Fruit fly (Drosophila melanogaster) whole organism, embryonic: ENCODE data around the gene hook.
A peak's percentile ranks its signal among the peaks of the same experiment; 100 is the strongest.

Experiments used
- Adf1 ChIP-seq: fragments of 200-800 bp; sonication (Bioruptor generic); IDR thresholded peaks from 2 replicates; pipeline ENCODE4 v1.3.6; 2022; ENCODE audit warnings: missing biosample characterization, missing genetic modification characterization
- Aef1 ChIP-seq: fragments of 200-800 bp; sonication (Bioruptor generic); IDR thresholded peaks from 3 replicates; pipeline ENCODE4 v1.3.6; 2022; ENCODE audit warnings: missing biosample characterization, missing genetic modification characterization
- BtbVII ChIP-seq: fragments of 200-800 bp; sonication (Bioruptor generic); optimal IDR thresholded peaks from 3 replicates; lab custom pipeline; 2017; ENCODE audit warnings: missing biosample characterization, mild to moderate bottlenecking, missing genetic modification characterization
- CG10267 ChIP-seq: fragments of 200-800 bp; sonication (Bioruptor generic); optimal IDR thresholded peaks from 2 replicates; lab custom pipeline; 2018; ENCODE audit warnings: missing biosample characterization, mild to moderate bottlenecking, missing genetic modification characterization, moderate library complexity
- CG10979 ChIP-seq: fragments of 200-800 bp; sonication (Bioruptor generic); optimal IDR thresholded peaks from 2 replicates; lab custom pipeline; 2018; ENCODE audit warnings: missing biosample characterization, mild to moderate bottlenecking, missing genetic modification characterization, moderate library complexity
- CG11456 ChIP-seq: fragments of 200-800 bp; sonication (Bioruptor generic); IDR thresholded peaks from 3 replicates; pipeline ENCODE4 v1.3.6; 2022; ENCODE audit warnings: missing biosample characterization, missing genetic modification characterization
- CG12391 ChIP-seq: fragments of 200-800 bp; sonication (Bioruptor generic); optimal IDR thresholded peaks from 3 replicates; lab custom pipeline; 2018; ENCODE audit warnings: missing biosample characterization, mild to moderate bottlenecking, missing genetic modification characterization, moderate library complexity
- CG13287 ChIP-seq: fragments of 200-800 bp; sonication (Bioruptor generic); IDR thresholded peaks from 2 replicates; pipeline ENCODE4 v1.3.6; 2022; ENCODE audit warnings: missing biosample characterization, missing genetic modification characterization; ENCODE audit not compliant: partially characterized antibody
- CG13424 ChIP-seq: fragments of 200-800 bp; sonication (Bioruptor generic); optimal IDR thresholded peaks from 2 replicates; lab custom pipeline; 2019; ENCODE audit warnings: missing biosample characterization, mild to moderate bottlenecking, missing genetic modification characterization, moderate library complexity
- CG13624 ChIP-seq: fragments of 200-800 bp; sonication (Bioruptor generic); optimal IDR thresholded peaks from 2 replicates; lab custom pipeline; 2016; ENCODE audit warnings: missing biosample characterization, missing genetic modification characterization
- CG13894 ChIP-seq: fragments of 200-800 bp; sonication (Bioruptor generic); optimal IDR thresholded peaks from 3 replicates; lab custom pipeline; 2018; ENCODE audit warnings: missing biosample characterization, mild to moderate bottlenecking, missing genetic modification characterization, moderate library complexity
- CG17328 ChIP-seq: fragments of 200-800 bp; sonication (Bioruptor generic); IDR thresholded peaks from 2 replicates; pipeline ENCODE4 v1.3.6; 2022; ENCODE audit warnings: missing biosample characterization, missing genetic modification characterization
- CG31388 ChIP-seq: fragments of 200-800 bp; sonication (Bioruptor generic); optimal IDR thresholded peaks from 2 replicates; lab custom pipeline; 2016; ENCODE audit warnings: missing biosample characterization, missing genetic modification characterization
- CG3163 ChIP-seq: fragments of 200-800 bp; sonication (Bioruptor generic); optimal IDR thresholded peaks from 3 replicates; lab custom pipeline; 2016; ENCODE audit warnings: missing biosample characterization, missing genetic modification characterization
- CG3407 ChIP-seq: fragments of 200-800 bp; sonication (Bioruptor generic); optimal IDR thresholded peaks from 2 replicates; lab custom pipeline; 2018; ENCODE audit warnings: missing biosample characterization, mild to moderate bottlenecking, missing genetic modification characterization
- CG4360 ChIP-seq: fragments of 200-800 bp; sonication (Bioruptor generic); IDR thresholded peaks from 2 replicates; pipeline ENCODE4 v1.3.6; 2022; ENCODE audit warnings: missing biosample characterization, missing genetic modification characterization
- CG4424 ChIP-seq: fragments of 200-800 bp; sonication (Bioruptor generic); optimal IDR thresholded peaks from 3 replicates; lab custom pipeline; 2016; ENCODE audit warnings: missing biosample characterization, missing genetic modification characterization
- CG4707 ChIP-seq: fragments of 200-800 bp; sonication (Bioruptor generic); optimal IDR thresholded peaks from 2 replicates; lab custom pipeline; 2018; ENCODE audit warnings: missing biosample characterization, mild to moderate bottlenecking, missing genetic modification characterization, moderate library complexity
- CG6689 ChIP-seq: fragments of 200-800 bp; sonication (Bioruptor generic); IDR thresholded peaks from 2 replicates; pipeline ENCODE4 v1.3.6; 2022; ENCODE audit warnings: missing biosample characterization, missing genetic modification characterization
- CG9215 ChIP-seq: fragments of 200-800 bp; sonication (Bioruptor generic); IDR thresholded peaks from 2 replicates; pipeline ENCODE4 v1.3.6; 2022; ENCODE audit warnings: missing biosample characterization, missing genetic modification characterization
- Camta ChIP-seq: fragments of 200-800 bp; sonication (Bioruptor generic); optimal IDR thresholded peaks from 2 replicates; lab custom pipeline; 2016; ENCODE audit warnings: missing biosample characterization, missing genetic modification characterization
- CoRest ChIP-seq: fragments of 200-800 bp; sonication (Bioruptor generic); optimal IDR thresholded peaks from 3 replicates; lab custom pipeline; 2018; ENCODE audit warnings: missing biosample characterization, mild to moderate bottlenecking, missing genetic modification characterization, moderate library complexity
- E2f1 ChIP-seq: fragments of 200-800 bp; sonication (Bioruptor generic); IDR thresholded peaks from 2 replicates; pipeline ENCODE4 v1.3.6; 2022; ENCODE audit warnings: missing biosample characterization, missing genetic modification characterization
- E2f2 ChIP-seq: fragments of 200-800 bp; sonication (Bioruptor generic); IDR thresholded peaks from 2 replicates; pipeline ENCODE4 v1.3.6; 2022; ENCODE audit warnings: missing biosample characterization, missing genetic modification characterization
- Kr ChIP-seq: fragments of 200-800 bp; sonication (Bioruptor generic); optimal IDR thresholded peaks from 2 replicates; lab custom pipeline; 2017; ENCODE audit warnings: missing biosample characterization, mild to moderate bottlenecking, missing genetic modification characterization
- NC2β ChIP-seq: fragments of 200-800 bp; sonication (Bioruptor generic); optimal IDR thresholded peaks from 2 replicates; lab custom pipeline; 2016; ENCODE audit warnings: missing biosample characterization, missing genetic modification characterization
- Rfx ChIP-seq: fragments of 200-800 bp; sonication (Bioruptor generic); IDR thresholded peaks from 2 replicates; pipeline ENCODE4 v1.3.6; 2022; ENCODE audit warnings: missing biosample characterization, missing genetic modification characterization
- Spps ChIP-seq: fragments of 200-800 bp; sonication (Bioruptor generic); optimal IDR thresholded peaks from 2 replicates; lab custom pipeline; 2018; ENCODE audit warnings: missing biosample characterization, mild to moderate bottlenecking, missing genetic modification characterization
- Sry-δ ChIP-seq: fragments of 200-800 bp; sonication (Bioruptor generic); optimal IDR thresholded peaks from 2 replicates; lab custom pipeline; 2016; ENCODE audit warnings: missing biosample characterization, missing genetic modification characterization
- Xrp1 ChIP-seq: fragments of 200-800 bp; sonication (Bioruptor generic); IDR thresholded peaks from 2 replicates; pipeline ENCODE4 v1.3.6; 2022; ENCODE audit warnings: missing biosample characterization, missing genetic modification characterization
- ac ChIP-seq: fragments of 200-800 bp; sonication (Bioruptor generic); optimal IDR thresholded peaks from 3 replicates; lab custom pipeline; 2017; ENCODE audit warnings: missing biosample characterization, mild to moderate bottlenecking, missing genetic modification characterization
- amos ChIP-seq: fragments of 200-800 bp; sonication (Bioruptor generic); IDR thresholded peaks from 2 replicates; pipeline ENCODE4 v1.3.6; 2022; ENCODE audit warnings: missing biosample characterization, missing genetic modification characterization; ENCODE audit not compliant: partially characterized antibody
- ase ChIP-seq: fragments of 200-800 bp; sonication (Bioruptor generic); IDR thresholded peaks from 3 replicates; pipeline ENCODE4 v1.3.6; 2022; ENCODE audit warnings: missing biosample characterization, missing genetic modification characterization
- az2 ChIP-seq: fragments of 200-800 bp; sonication (Bioruptor generic); optimal IDR thresholded peaks from 3 replicates; lab custom pipeline; 2016; ENCODE audit warnings: missing biosample characterization, missing genetic modification characterization
- ci ChIP-seq: fragments of 200-800 bp; sonication (Bioruptor generic); IDR thresholded peaks from 3 replicates; pipeline ENCODE4 v1.3.6; 2022; ENCODE audit warnings: missing biosample characterization, missing genetic modification characterization
- cwo ChIP-seq: fragments of 200-800 bp; sonication (Bioruptor generic); optimal IDR thresholded peaks from 3 replicates; lab custom pipeline; 2017; ENCODE audit warnings: missing biosample characterization, missing genetic modification characterization, mild to moderate bottlenecking, moderate library complexity, missing genetic modification reagents
- dpn ChIP-seq, 2 experiments: fragments of 200-800 bp; sonication (Bioruptor generic); optimal IDR thresholded peaks; 3 replicates each; lab custom pipeline; 2016; ENCODE audit warnings: missing biosample characterization in 2 of 2, missing genetic modification characterization in 2 of 2
- en ChIP-seq: fragments of 200-800 bp; sonication (Bioruptor generic); optimal IDR thresholded peaks from 2 replicates; lab custom pipeline; 2016; ENCODE audit warnings: missing biosample characterization, missing genetic modification characterization
- lmd ChIP-seq: fragments of 200-800 bp; sonication (Bioruptor generic); IDR thresholded peaks from 2 replicates; pipeline ENCODE4 v1.3.6; 2022; ENCODE audit warnings: missing biosample characterization, missing genetic modification characterization
- luna ChIP-seq: fragments of 200-800 bp; sonication (Bioruptor generic); optimal IDR thresholded peaks from 2 replicates; lab custom pipeline; 2016; ENCODE audit warnings: missing biosample characterization, missing genetic modification characterization
- pfk ChIP-seq: fragments of 200-800 bp; sonication (Bioruptor generic); optimal IDR thresholded peaks from 2 replicates; lab custom pipeline; 2018; ENCODE audit warnings: missing biosample characterization, mild to moderate bottlenecking, missing genetic modification characterization, moderate library complexity
- pnt ChIP-seq: fragments of 200-800 bp; sonication (Bioruptor generic); optimal IDR thresholded peaks from 3 replicates; lab custom pipeline; 2016; ENCODE audit warnings: missing biosample characterization, missing genetic modification characterization
- pros ChIP-seq: fragments of 200-800 bp; sonication (Bioruptor generic); optimal IDR thresholded peaks from 3 replicates; lab custom pipeline; 2019; ENCODE audit warnings: missing biosample characterization, mild to moderate bottlenecking, missing genetic modification characterization, moderate library complexity
- row ChIP-seq: fragments of 200-800 bp; sonication (Bioruptor generic); IDR thresholded peaks from 3 replicates; pipeline ENCODE4 v1.3.6; 2022; ENCODE audit warnings: missing biosample characterization, missing genetic modification characterization
- sna ChIP-seq: fragments of 200-800 bp; sonication (Bioruptor generic); IDR thresholded peaks from 2 replicates; pipeline ENCODE4 v1.3.6; 2022; ENCODE audit warnings: missing biosample characterization, missing genetic modification characterization; ENCODE audit not compliant: partially characterized antibody
- so ChIP-seq: fragments of 200-800 bp; sonication (Bioruptor generic); IDR thresholded peaks from 3 replicates; pipeline ENCODE4 v1.3.6; 2022; ENCODE audit warnings: missing biosample characterization, missing genetic modification characterization
- ssp ChIP-seq: fragments of 200-800 bp; sonication (Bioruptor generic); IDR thresholded peaks from 2 replicates; pipeline ENCODE4 v1.3.6; 2022; ENCODE audit warnings: missing biosample characterization, missing genetic modification characterization
- tgo ChIP-seq: fragments of 200-800 bp; sonication (Bioruptor generic); IDR thresholded peaks from 3 replicates; pipeline ENCODE4 v1.3.6; 2022; ENCODE audit warnings: missing biosample characterization, missing genetic modification characterization
- unc-4 ChIP-seq: fragments of 200-800 bp; sonication (Bioruptor generic); IDR thresholded peaks from 2 replicates; pipeline ENCODE4 v1.3.6; 2022; ENCODE audit warnings: missing biosample characterization, missing genetic modification characterization; ENCODE audit not compliant: partially characterized antibody
- z ChIP-seq: fragments of 200-800 bp; sonication (Bioruptor generic); IDR thresholded peaks from 3 replicates; pipeline ENCODE4 v1.3.6; 2022; ENCODE audit warnings: missing biosample characterization, missing genetic modification characterization

The hook gene

dm6 chr2L:19058916-19059315 lies 25.6 kb upstream of the hook start, which contains the start of gene Phlpp (continued):
- TF ChIP-seq E2f2 (GFP tag; lab: Robert Waterston, UW) = peak; percentile 24; the same call in 1 of the 2 replicates
- TF ChIP-seq amos = no peak
- TF ChIP-seq CG10979 (tag; lab: Kevin White, UChicago) = peak; percentile 83
- TF ChIP-seq lmd (GFP tag; lab: Robert Waterston, UW) = peak; percentile 19; the same call in 1 of the 2 replicates
- TF ChIP-seq tgo = peak; percentile 68
- TF ChIP-seq luna (GFP tag; lab: Kevin White, UChicago) = no peak
- TF ChIP-seq Adf1 = no peak
- TF ChIP-seq CG13287 (GFP tag; lab: Robert Waterston, UW) = no peak
- peak; percentile 77 for TF ChIP-seq CG10267 (tag; lab: Kevin White, UChicago)
- no peak for TF ChIP-seq ac (GFP tag; lab: Kevin White, UChicago)
- TF ChIP-seq Sry-δ = no peak
- TF ChIP-seq Aef1 (GFP tag; lab: Robert Waterston, UW) = peak; percentile 18; the same call in 1 of the 3 replicates
- TF ChIP-seq dpn (GFP tag; optimal IDR thresholded peaks at IDR 0.05; lab: Kevin White, UChicago) = peak; percentile 2 to 5
- TF ChIP-seq Rfx (GFP tag; lab: Robert Waterston, UW) = 0 out of 2 replicates have a peak, but pooled peaks have one; percentile 27
- TF ChIP-seq CG4707 (GFP tag; lab: Kevin White, UChicago) = peak; percentile 61
- peak; percentile 72 for TF ChIP-seq CG6689
- TF ChIP-seq CoRest (tag; lab: Kevin White, UChicago) = peak; percentile 47
- peak; percentile 45 for TF ChIP-seq ssp (GFP tag; lab: Robert Waterston, UW)
- no peak for TF ChIP-seq sna (GFP tag; lab: Robert Waterston, UW)
- no peak for TF ChIP-seq unc-4 (GFP tag; lab: Robert Waterston, UW)
- peak; percentile 66 for TF ChIP-seq row (GFP tag; lab: Robert Waterston, UW)
- no peak for TF ChIP-seq CG3407
- TF ChIP-seq en = peak; percentile 28
- TF ChIP-seq CG3163 (GFP tag; lab: Kevin White, UChicago) = peak; percentile 49
- peak; percentile 89 for TF ChIP-seq Xrp1
- TF ChIP-seq pfk (GFP tag; lab: Kevin White, UChicago) = no peak
- no peak for TF ChIP-seq CG11456 (GFP tag; lab: Robert Waterston, UW)
- 0 out of 2 replicates have a peak, but pooled peaks have one; percentile 24 for TF ChIP-seq CG4360 (GFP tag; lab: Robert Waterston, UW)
- peak; percentile 45 for TF ChIP-seq pros
- TF ChIP-seq az2 (GFP tag; lab: Kevin White, UChicago) = peak; percentile 36
- TF ChIP-seq CG13894 (tag; lab: Kevin White, UChicago) = no peak
- peak; percentile 57; the same call in 1 of the 3 replicates for TF ChIP-seq z (GFP tag; lab: Robert Waterston, UW)
- TF ChIP-seq BtbVII (GFP tag; lab: Kevin White, UChicago) = no peak
- peak; percentile 40; the same call in 1 of the 3 replicates for TF ChIP-seq ci (GFP tag; lab: Robert Waterston, UW)
- TF ChIP-seq CG13624 = no peak
- peak; percentile 42 for TF ChIP-seq Camta (GFP tag; lab: Kevin White, UChicago)
- TF ChIP-seq CG31388 = no peak
- no peak for TF ChIP-seq NC2β
- peak; percentile 8 for TF ChIP-seq pnt (GFP tag; lab: Kevin White, UChicago)
- peak; percentile 47; the same call in 1 of the 3 replicates for TF ChIP-seq ase
- no peak for TF ChIP-seq Kr (GFP tag; lab: Kevin White, UChicago)
- TF ChIP-seq cwo (GFP tag; lab: Kevin White, UChicago) = peak; percentile 27
- peak; percentile 65 for TF ChIP-seq E2f1 (GFP tag; lab: Robert Waterston, UW)
- peak; percentile 72 for TF ChIP-seq CG4424 (GFP tag; lab: Kevin White, UChicago)
- peak; percentile 28; the same call in 1 of the 2 replicates for TF ChIP-seq CG9215 (GFP tag; lab: Robert Waterston, UW)
- TF ChIP-seq so (GFP tag; lab: Robert Waterston, UW) = peak; percentile 77; the same call in 2 of the 3 replicates
- peak; percentile 71 for TF ChIP-seq CG17328 (GFP tag; lab: Robert Waterston, UW)
- peak; percentile 26 for TF ChIP-seq Spps (tag; lab: Kevin White, UChicago)
- peak; percentile 41 for TF ChIP-seq CG12391
- TF ChIP-seq CG13424 = peak; percentile 41
